Worm (Caenorhabditis elegans) whole organism, late embryonic: ENCODE data around the gene lron-3.

Experiments
- K02D7.2 ChIP-seq: sonication (generic microtip); optimal IDR thresholded peaks from 2 replicates; lab custom pipeline; 2017; ENCODE audit warnings: mild to moderate bottlenecking, missing genetic modification characterization, missing compliant biosample characterization
- K09A11.1 ChIP-seq: sonication (generic microtip); optimal IDR thresholded peaks from 2 replicates; lab custom pipeline; 2017; ENCODE audit warnings: antibody characterized with exemption, mild to moderate bottlenecking, missing genetic modification characterization, missing compliant biosample characterization; ENCODE audit not compliant: insufficient read depth
- ama-1 ChIP-seq: fragments of 150-350 bp; optimal IDR thresholded peaks from 2 replicates; lab custom pipeline; 2014
- ceh-19 ChIP-seq: fragments of 200-800 bp; sonication (Bioruptor generic); optimal IDR thresholded peaks from 2 replicates; lab custom pipeline; 2018; ENCODE audit warnings: mild to moderate bottlenecking, missing genetic modification characterization, missing compliant biosample characterization
- ceh-2 ChIP-seq: sonication (generic microtip); optimal IDR thresholded peaks from 2 replicates; lab custom pipeline; 2016; ENCODE audit warnings: missing genotype, missing genetic modification characterization, missing compliant biosample characterization
- ceh-22 ChIP-seq: sonication (generic microtip); optimal IDR thresholded peaks from 2 replicates; lab custom pipeline; 2017; ENCODE audit warnings: missing biosample characterization, missing genetic modification characterization
- ceh-31 ChIP-seq: sonication (generic microtip); optimal IDR thresholded peaks from 2 replicates; lab custom pipeline; 2016; ENCODE audit warnings: missing genetic modification characterization, missing compliant biosample characterization
- ceh-34 ChIP-seq: sonication (generic microtip); optimal IDR thresholded peaks from 2 replicates; lab custom pipeline; 2016; ENCODE audit warnings: mild to moderate bottlenecking, missing genetic modification characterization, missing compliant biosample characterization
- ceh-45 ChIP-seq: fragments of 200-800 bp; sonication (Bioruptor generic); IDR thresholded peaks from 2 replicates; pipeline ENCODE4 v1.3.6; 2022; ENCODE audit warnings: missing genetic modification reagents, missing genetic modification characterization, missing compliant biosample characterization
- ceh-48 ChIP-seq: sonication (generic microtip); optimal IDR thresholded peaks from 2 replicates; lab custom pipeline; 2016; ENCODE audit warnings: missing genetic modification characterization, inconsistent platforms, missing compliant biosample characterization
- ceh-9 ChIP-seq: sonication (generic microtip); optimal IDR thresholded peaks from 2 replicates; lab custom pipeline; 2016; ENCODE audit warnings: mild to moderate bottlenecking, missing genetic modification characterization, inconsistent platforms, missing compliant biosample characterization
- dve-1 ChIP-seq: sonication (generic microtip); optimal IDR thresholded peaks from 2 replicates; lab custom pipeline; 2017; ENCODE audit warnings: antibody characterized with exemption, mild to moderate bottlenecking, missing genetic modification characterization, missing compliant biosample characterization
- elt-4 ChIP-seq: sonication (generic microtip); optimal IDR thresholded peaks from 2 replicates; lab custom pipeline; 2016; ENCODE audit warnings: missing genetic modification characterization, missing compliant biosample characterization
- eyg-1 ChIP-seq: sonication (generic microtip); optimal IDR thresholded peaks from 2 replicates; lab custom pipeline; 2016; ENCODE audit warnings: missing genotype, missing genetic modification characterization, missing compliant biosample characterization
- fkh-10 ChIP-seq: fragments of 150-350 bp; optimal IDR thresholded peaks from 2 replicates; lab custom pipeline; 2014; ENCODE audit warnings: missing biosample characterization, missing genetic modification reagents, missing genetic modification characterization
- fkh-6 ChIP-seq: sonication (generic microtip); optimal IDR thresholded peaks from 2 replicates; lab custom pipeline; 2016; ENCODE audit warnings: missing genetic modification characterization, missing compliant biosample characterization
- hlh-30 ChIP-seq: sonication (generic microtip); optimal IDR thresholded peaks from 2 replicates; lab custom pipeline; 2017; ENCODE audit warnings: antibody characterized with exemption, missing genetic modification characterization, missing compliant biosample characterization; ENCODE audit not compliant: insufficient read depth
- hlh-8 ChIP-seq: sonication (generic microtip); optimal IDR thresholded peaks from 2 replicates; lab custom pipeline; 2016; ENCODE audit warnings: missing genotype, missing genetic modification characterization, missing compliant biosample characterization
- lin-11 ChIP-seq: fragments of 200-800 bp; sonication (Bioruptor generic); optimal IDR thresholded peaks from 2 replicates; lab custom pipeline; 2018; ENCODE audit warnings: mild to moderate bottlenecking, missing genetic modification characterization, missing compliant biosample characterization
- nfya-1 ChIP-seq: sonication (generic microtip); optimal IDR thresholded peaks from 2 replicates; lab custom pipeline; 2017; ENCODE audit warnings: missing genetic modification characterization, mild to moderate bottlenecking, missing compliant biosample characterization, antibody characterized with exemption, moderate library complexity
- nhr-11 ChIP-seq: fragments of 150-350 bp; optimal IDR thresholded peaks from 2 replicates; lab custom pipeline; 2014; ENCODE audit warnings: missing biosample characterization, missing genetic modification characterization
- nhr-232 ChIP-seq: sonication (generic microtip); optimal IDR thresholded peaks from 2 replicates; lab custom pipeline; 2016; ENCODE audit warnings: missing genetic modification characterization, missing compliant biosample characterization
- odd-2 ChIP-seq: sonication (generic microtip); optimal IDR thresholded peaks from 2 replicates; lab custom pipeline; 2017; ENCODE audit warnings: antibody characterized with exemption, mild to moderate bottlenecking, missing genetic modification characterization, missing compliant biosample characterization
- pha-4 ChIP-seq: fragments of 150-350 bp; optimal IDR thresholded peaks from 2 replicates; lab custom pipeline; 2018; ENCODE audit warnings: missing biosample characterization, missing genetic modification reagents, missing genetic modification characterization
- pqm-1 ChIP-seq: sonication (generic microtip); optimal IDR thresholded peaks from 2 replicates; lab custom pipeline; 2016; ENCODE audit warnings: missing genetic modification characterization, missing compliant biosample characterization
- pros-1 ChIP-seq: fragments of 150-350 bp; optimal IDR thresholded peaks from 2 replicates; lab custom pipeline; 2014; ENCODE audit warnings: missing biosample characterization, missing genetic modification reagents, missing genetic modification characterization
- ref-2 ChIP-seq: sonication (generic microtip); optimal IDR thresholded peaks from 2 replicates; lab custom pipeline; 2016; ENCODE audit warnings: missing genetic modification characterization, missing compliant biosample characterization
- rnt-1 ChIP-seq: sonication (generic microtip); optimal IDR thresholded peaks from 2 replicates; lab custom pipeline; 2016; ENCODE audit warnings: missing genetic modification characterization, missing compliant biosample characterization
- sdc-2 ChIP-seq: sonication (generic microtip); optimal IDR thresholded peaks from 2 replicates; lab custom pipeline; 2016; ENCODE audit warnings: missing genotype, missing genetic modification characterization, missing compliant biosample characterization
- ttx-3 ChIP-seq: sonication (generic microtip); optimal IDR thresholded peaks from 2 replicates; lab custom pipeline; 2016; ENCODE audit warnings: missing genetic modification reagents, missing genetic modification characterization, missing compliant biosample characterization
- unc-42 ChIP-seq: sonication (generic microtip); optimal IDR thresholded peaks from 2 replicates; lab custom pipeline; 2016; ENCODE audit warnings: missing genotype, missing genetic modification characterization, missing compliant biosample characterization
- unc-86 ChIP-seq: sonication (generic microtip); optimal IDR thresholded peaks from 2 replicates; lab custom pipeline; 2016; ENCODE audit warnings: missing genetic modification characterization, missing compliant biosample characterization
- ztf-16 ChIP-seq: sonication (generic microtip); optimal IDR thresholded peaks from 2 replicates; lab custom pipeline; 2017; ENCODE audit warnings: missing genetic modification characterization, missing compliant biosample characterization

lron-3 gene

ce11 chrX:15509681-15510080, 48.1 kb downstream of the lron-3 start, which contains the start of gene eat-20:
Gene eat-20 (plus strand): TSS chrX:15510011.
- TF ChIP-seq ama-1 (lab: Kevin White, UChicago) (no peak), lin-11 (tag; lab: Kevin White, UChicago) (no peak), odd-2 (tag; lab: Kevin White, UChicago) (no peak), ref-2 (no peak), ztf-16 (tag; lab: Kevin White, UChicago) (no peak), K02D7.2 (tag; lab: Kevin White, UChicago) (no peak), hlh-30 (tag; lab: Kevin White, UChicago) (no peak)
- TF ChIP-seq, all 69 proteins: peak for 0

DNA sequence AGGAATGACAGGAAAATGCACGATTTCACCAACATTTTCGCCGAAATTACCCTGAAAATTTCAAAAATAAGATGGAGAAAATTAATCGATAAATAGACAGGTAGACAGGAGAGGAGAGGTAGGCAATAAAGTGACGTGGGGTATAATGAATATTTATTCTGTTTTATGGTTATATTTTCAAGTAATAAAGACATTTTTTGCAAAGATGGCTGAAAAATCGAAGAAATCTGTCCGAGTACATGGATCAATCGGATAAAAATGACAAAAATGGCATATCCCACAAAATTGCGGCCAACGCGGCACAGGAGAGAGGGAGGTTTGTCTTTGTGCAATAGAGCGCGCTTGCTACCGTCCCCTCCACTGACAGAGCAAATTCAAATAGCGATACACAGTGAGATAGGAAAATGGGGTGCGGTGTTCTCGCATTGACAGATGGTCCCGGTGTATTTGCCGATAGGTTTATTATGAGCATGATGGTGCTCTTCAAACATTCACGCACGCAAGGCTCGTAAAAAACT, 49.9 kb downstream of the lron-3 start, which contains the start of gene zipt-7.2:
TSS of gene zipt-7.2 (minus strand) at position 51 of the 518 bp plus-strand sequence.
- no peak for TF ChIP-seq ceh-22 (tag; lab: Kevin White, UChicago)
- no peak for TF ChIP-seq ceh-2 (tag; lab: Kevin White, UChicago)
- TF ChIP-seq ztf-16 (tag; lab: Kevin White, UChicago): no peak
- no peak for TF ChIP-seq hlh-30 (tag; lab: Kevin White, UChicago)
- TF ChIP-seq fkh-10: no peak
- TF ChIP-seq nfya-1 (tag; lab: Kevin White, UChicago): peak; percentile 51
- no peak for TF ChIP-seq sdc-2 (tag; lab: Kevin White, UChicago)
- TF ChIP-seq elt-4 (tag; lab: Kevin White, UChicago): no peak
- no peak for TF ChIP-seq ceh-48 (tag; lab: Kevin White, UChicago)
- no peak for TF ChIP-seq ceh-19 (GFP tag; lab: Kevin White, UChicago)
- TF ChIP-seq pros-1 (tag; lab: Kevin White, UChicago): no peak
- peak; percentile 25 for TF ChIP-seq rnt-1 (tag; lab: Kevin White, UChicago)
- TF ChIP-seq nhr-232: no peak
- TF ChIP-seq ceh-31 (tag; lab: Kevin White, UChicago): peak; percentile 48
- no peak for TF ChIP-seq pha-4 (tag; lab: Kevin White, UChicago)
- no peak for TF ChIP-seq dve-1 (tag; lab: Kevin White, UChicago)
- no peak for TF ChIP-seq ceh-34 (tag; lab: Kevin White, UChicago)

- TF ChIP-seq ama-1 (lab: Kevin White, UChicago): no peak
- no peak for TF ChIP-seq pqm-1 (tag; lab: Kevin White, UChicago)
- TF ChIP-seq ceh-31 (tag; lab: Kevin White, UChicago): no peak
- TF ChIP-seq ceh-19 (GFP tag; lab: Kevin White, UChicago): no peak
- TF ChIP-seq sdc-2 (tag; lab: Kevin White, UChicago): no peak
- TF ChIP-seq unc-86: no peak
- TF ChIP-seq pha-4 (tag; lab: Kevin White, UChicago): no peak
Observed at ce11 chrX:15504795-15505194, 53.0 kb downstream of the lron-3 start, which contains the start of gene tbh-1. Gene tbh-1 (minus strand): TSS chrX:15504895.

DNA sequence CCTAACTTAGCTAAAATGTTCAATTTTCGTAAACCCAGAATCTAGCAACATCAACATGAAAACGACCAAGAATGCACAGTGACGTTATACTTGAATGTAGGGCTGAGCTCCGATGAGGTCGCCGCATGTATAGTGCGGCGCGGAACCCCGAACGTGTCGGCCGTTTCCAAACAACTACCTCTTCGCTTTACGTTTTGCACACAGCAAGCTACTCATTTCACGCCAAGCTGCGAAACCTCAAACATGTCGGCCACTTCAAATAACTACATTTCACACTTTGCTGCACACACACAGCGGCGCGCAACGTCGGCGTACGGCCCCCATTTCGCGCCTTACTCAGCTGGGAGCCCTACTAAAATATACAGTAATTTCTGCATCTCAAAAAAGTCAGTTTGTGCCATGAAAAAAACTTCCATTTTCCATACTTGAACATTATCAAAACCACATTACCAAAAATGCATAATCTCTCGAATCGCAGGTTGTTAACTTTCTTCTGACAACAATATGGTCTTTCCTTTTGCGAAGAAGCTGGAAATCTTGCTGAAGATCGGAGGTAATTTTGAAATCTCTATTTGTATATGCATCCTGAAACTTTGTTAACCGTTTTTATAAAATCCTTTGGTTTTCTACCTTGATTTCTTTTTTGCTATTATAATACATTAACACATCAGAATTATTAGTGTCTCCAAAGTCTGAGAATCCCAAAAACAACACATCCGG, 55.1 kb downstream of the lron-3 start, which contains the start of gene H13N06.7:
TSS of gene H13N06.7 (plus strand) at position 670 of the 720 bp plus-strand sequence.
- TF ChIP-seq hlh-8 (tag; lab: Kevin White, UChicago) (no peak), K09A11.1 (tag; lab: Kevin White, UChicago) (no peak), unc-42 (tag; lab: Kevin White, UChicago) (no peak), eyg-1 (no peak), ceh-45 (GFP tag; lab: Robert Waterston, UW) (no peak), odd-2 (tag; lab: Kevin White, UChicago) (no peak), ttx-3 (tag; lab: Kevin White, UChicago) (no peak), nhr-11 (tag; lab: Kevin White, UChicago) (no peak), pqm-1 (tag; lab: Kevin White, UChicago) (no peak), ceh-9 (no peak), pros-1 (tag; lab: Kevin White, UChicago) (no peak), fkh-6 (tag; lab: Kevin White, UChicago) (no peak)
